Fruit fly (Drosophila melanogaster): Measurements from ENCODE around the gene CG4186.

dm6 chr3L:20797379-20797778, 28.0 kb downstream of the CG4186 start:
- TF ChIP-seq tap (tag; optimal IDR thresholded peaks at IDR 0.05) = no peak
- no peak for TF ChIP-seq bab2 (GFP tag; optimal IDR thresholded peaks at IDR 0.05)
- TF ChIP-seq PHDP (tag; optimal IDR thresholded peaks at IDR 0.05) = no peak
- no peak for TF ChIP-seq bcd (GFP tag; optimal IDR thresholded peaks at IDR 0.05)
- TF ChIP-seq ro (GFP tag; IDR thresholded peaks at IDR 0.05) = no peak
- no peak for TF ChIP-seq knrl (GFP tag; IDR thresholded peaks at IDR 0.05; ENCODE audit: partially characterized antibody)
- no peak for TF ChIP-seq Poxn (GFP tag; IDR thresholded peaks at IDR 0.05)
- no peak for TF ChIP-seq h (optimal IDR thresholded peaks at IDR 0.05)
- no peak for TF ChIP-seq aop (GFP tag; IDR thresholded peaks at IDR 0.05)
- TF ChIP-seq B-H2 (GFP tag; optimal IDR thresholded peaks at IDR 0.05) = no peak
- TF ChIP-seq az2 (GFP tag; optimal IDR thresholded peaks at IDR 0.05) = no peak
- no peak for TF ChIP-seq CG11093 (GFP tag; IDR thresholded peaks at IDR 0.05)
